Fruit fly (Drosophila melanogaster): ENCODE measurements around the gene IPIP.

Gene IPIP

DNA sequence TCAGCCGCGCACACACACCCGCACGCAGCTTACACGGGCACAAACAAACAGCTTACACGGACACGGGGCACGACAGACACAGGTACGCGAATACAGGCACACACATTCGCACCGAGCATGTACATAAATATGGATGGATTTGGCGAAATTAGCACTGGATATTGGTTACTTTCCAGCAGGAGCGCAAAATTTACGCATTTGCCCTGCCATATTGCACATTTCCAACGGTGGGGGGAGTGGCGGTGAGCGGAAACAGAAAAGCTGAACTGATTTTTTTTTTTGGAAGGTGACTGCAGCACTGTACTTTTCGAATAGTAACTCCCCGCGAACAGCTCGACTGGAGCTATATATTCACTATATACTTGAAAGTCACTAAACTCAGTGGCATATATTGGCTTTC lies 49.4 kb upstream of the IPIP start:
- TF ChIP-seq topi (GFP tag; optimal IDR thresholded peaks at IDR 0.05) (no peak), CG15336 (GFP tag; IDR thresholded peaks at IDR 0.05) (peak; percentile 11; the same call in 1 of the 2 replicates)

DNA sequence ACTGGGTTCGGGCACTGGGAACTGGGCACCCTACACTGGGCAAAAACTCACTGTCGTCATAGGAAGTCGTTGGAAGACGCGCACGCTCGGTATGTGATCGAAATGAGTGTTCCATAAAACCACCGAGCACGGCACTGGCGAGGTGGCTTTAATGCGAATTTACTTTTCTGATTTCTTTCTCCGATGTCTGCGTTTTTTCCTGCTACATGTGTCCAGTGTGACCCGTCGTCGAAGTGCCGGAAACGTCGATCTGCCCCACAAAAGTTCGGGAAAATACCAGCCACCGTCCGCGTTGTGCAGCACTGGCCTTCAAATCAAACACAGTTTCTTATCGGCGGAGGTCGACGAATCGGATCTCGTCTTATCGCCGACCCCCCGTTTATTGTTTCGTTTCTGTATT lies 48.6 kb upstream of the IPIP start, which contains the start of gene Kdm5:
Gene Kdm5 (minus strand): TSS at position 255 of the 400 bp plus-strand sequence.
- no peak for TF ChIP-seq topi (GFP tag; optimal IDR thresholded peaks at IDR 0.05)
- no peak for TF ChIP-seq fd85E (GFP tag; optimal IDR thresholded peaks at IDR 0.05)
- TF ChIP-seq CG31627 (GFP tag; optimal IDR thresholded peaks at IDR 0.05) = no peak
- peak; percentile 20 for TF ChIP-seq CG6854 (GFP tag; optimal IDR thresholded peaks at IDR 0.05)
- no peak for TF ChIP-seq CG34406 (GFP tag; optimal IDR thresholded peaks at IDR 0.05)
- TF ChIP-seq Eip78C (GFP tag) = peak; percentile 43
- no peak for TF ChIP-seq CG6276 (GFP tag; optimal IDR thresholded peaks at IDR 0.05)
- TF ChIP-seq Hr38 (GFP tag; optimal IDR thresholded peaks at IDR 0.05) = no peak
- no peak for TF ChIP-seq Sox102F (GFP tag; optimal IDR thresholded peaks at IDR 0.05)
- TF ChIP-seq Eip93F (GFP tag; optimal IDR thresholded peaks at IDR 0.05) = no peak
- peak; percentile 23 for TF ChIP-seq esn (GFP tag; optimal IDR thresholded peaks at IDR 0.05)
- TF ChIP-seq CG11902 (GFP tag; optimal IDR thresholded peaks at IDR 0.05) = no peak
- TF ChIP-seq net (GFP tag; optimal IDR thresholded peaks at IDR 0.05) = no peak
- no peak for TF ChIP-seq Hr4 (GFP tag; optimal IDR thresholded peaks at IDR 0.05)
- TF ChIP-seq CG8319 (GFP tag; optimal IDR thresholded peaks at IDR 0.05) = no peak
- no peak for TF ChIP-seq CG10669 (GFP tag; optimal IDR thresholded peaks at IDR 0.05)
- no peak for TF ChIP-seq CG6808 (GFP tag; optimal IDR thresholded peaks at IDR 0.05)
- TF ChIP-seq Met (GFP tag; optimal IDR thresholded peaks at IDR 0.05) = peak; percentile 17
- TF ChIP-seq CG8119 (GFP tag; IDR thresholded peaks at IDR 0.05) = 0 out of 3 replicates have a peak, but pooled peaks have one; percentile 26
- TF ChIP-seq pdm3 (GFP tag; optimal IDR thresholded peaks at IDR 0.05) = no peak
- no peak for TF ChIP-seq salr (GFP tag; optimal IDR thresholded peaks at IDR 0.05)
- TF ChIP-seq Lpt (GFP tag; optimal IDR thresholded peaks at IDR 0.05) = no peak
- no peak for TF ChIP-seq dac (GFP tag; optimal IDR thresholded peaks at IDR 0.05)
- no peak for TF ChIP-seq fd59A (GFP tag; optimal IDR thresholded peaks at IDR 0.05)
- TF ChIP-seq CG9139 (GFP tag; optimal IDR thresholded peaks at IDR 0.05) = no peak
- TF ChIP-seq lz (GFP tag; optimal IDR thresholded peaks at IDR 0.05) = no peak
- no peak for TF ChIP-seq CG3919 (GFP tag; optimal IDR thresholded peaks at IDR 0.05)
- peak; percentile 28 for TF ChIP-seq vri (GFP tag; optimal IDR thresholded peaks at IDR 0.05)
- TF ChIP-seq Blimp-1 (GFP tag; optimal IDR thresholded peaks at IDR 0.05) = no peak
- TF ChIP-seq Ets21C (GFP tag; optimal IDR thresholded peaks at IDR 0.05) = no peak
- TF ChIP-seq CG10631 (GFP tag; optimal IDR thresholded peaks at IDR 0.05) = no peak
- TF ChIP-seq CG11762 (GFP tag; optimal IDR thresholded peaks at IDR 0.05; ENCODE audit: insufficient read depth) = no peak
- TF ChIP-seq ss (GFP tag; optimal IDR thresholded peaks at IDR 0.05) = peak in 1 of 2 experiments; percentile 7
- TF ChIP-seq CG11294 (GFP tag; IDR thresholded peaks at IDR 0.05) = no peak
- TF ChIP-seq CG15336 (GFP tag; IDR thresholded peaks at IDR 0.05) = peak; percentile 45; the same call in 1 of the 2 replicates
- no peak for TF ChIP-seq Ets96B (tag; optimal IDR thresholded peaks at IDR 0.05)
- TF ChIP-seq CG8632 (GFP tag; optimal IDR thresholded peaks at IDR 0.05) = no peak
- no peak for TF ChIP-seq acj6 (GFP tag; optimal IDR thresholded peaks at IDR 0.05)
- no peak for TF ChIP-seq Smox (GFP tag; optimal IDR thresholded peaks at IDR 0.05)
- no peak for TF ChIP-seq Hr39 (GFP tag; optimal IDR thresholded peaks at IDR 0.05)
- TF ChIP-seq cyc (GFP tag; optimal IDR thresholded peaks at IDR 0.05) = no peak
- TF ChIP-seq eg (GFP tag; IDR thresholded peaks at IDR 0.05) = peak; percentile 41; the same call in 1 of the 3 replicates
- TF ChIP-seq svp (GFP tag) = peak; percentile 96
- TF ChIP-seq CG1621 (tag; optimal IDR thresholded peaks at IDR 0.05) = no peak
- TF ChIP-seq fkh (GFP tag; optimal IDR thresholded peaks at IDR 0.05) = no peak
- TF ChIP-seq dsx (GFP tag; optimal IDR thresholded peaks at IDR 0.05; ENCODE audit: poor library complexity, severe bottlenecking) = no peak
- no peak for TF ChIP-seq Gug (GFP tag; IDR thresholded peaks at IDR 0.05)
- TF ChIP-seq Eip75B (GFP tag; optimal IDR thresholded peaks at IDR 0.05) = peak; percentile 17
- no peak for TF ChIP-seq spab (GFP tag; optimal IDR thresholded peaks at IDR 0.05)
- TF ChIP-seq CG6792 (GFP tag; optimal IDR thresholded peaks at IDR 0.05) = no peak
